Fruit fly (Drosophila melanogaster) whole organism, adult: ENCODE results near the gene CG42535.

Experiments used
- CG11617 ChIP-seq: fragments of 200-800 bp; sonication (Bioruptor generic); optimal IDR thresholded peaks from 2 replicates; lab custom pipeline; 2017; ENCODE audit warnings: mild to moderate bottlenecking, missing biosample characterization, missing genetic modification reagents, missing genetic modification characterization
- CG12768 ChIP-seq: fragments of 200-800 bp; sonication (Bioruptor generic); optimal IDR thresholded peaks from 2 replicates; lab custom pipeline; 2017; ENCODE audit warnings: missing biosample characterization, missing genetic modification characterization, mild to moderate bottlenecking, moderate library complexity, missing genetic modification reagents
- CG14711 ChIP-seq: fragments of 200-800 bp; sonication (Bioruptor generic); optimal IDR thresholded peaks from 2 replicates; lab custom pipeline; 2018; ENCODE audit warnings: missing biosample characterization, mild to moderate bottlenecking, missing genetic modification characterization, moderate library complexity
- CG1620 ChIP-seq: fragments of 200-800 bp; sonication (Bioruptor generic); optimal IDR thresholded peaks from 2 replicates; lab custom pipeline; 2016; ENCODE audit warnings: missing biosample characterization, missing genetic modification characterization
- CG33017 ChIP-seq: fragments of 200-800 bp; sonication (Bioruptor generic); optimal IDR thresholded peaks from 2 replicates; lab custom pipeline; 2018; ENCODE audit warnings: missing biosample characterization, mild to moderate bottlenecking, missing genetic modification characterization, moderate library complexity
- CG5204 ChIP-seq: fragments of 200-800 bp; sonication (Bioruptor generic); optimal IDR thresholded peaks from 2 replicates; lab custom pipeline; 2016; ENCODE audit warnings: missing biosample characterization, missing genetic modification characterization
- CG7045 ChIP-seq: fragments of 200-800 bp; sonication (Bioruptor generic); optimal IDR thresholded peaks from 2 replicates; lab custom pipeline; 2017; ENCODE audit warnings: missing biosample characterization, mild to moderate bottlenecking, missing genetic modification characterization
- CG7101 ChIP-seq: fragments of 200-800 bp; sonication (Bioruptor generic); optimal IDR thresholded peaks from 2 replicates; lab custom pipeline; 2018; ENCODE audit warnings: missing biosample characterization, mild to moderate bottlenecking, missing genetic modification characterization, moderate library complexity
- Clk ChIP-seq: fragments of 200-800 bp; sonication (Bioruptor generic); optimal IDR thresholded peaks from 2 replicates; lab custom pipeline; 2017; ENCODE audit warnings: missing biosample characterization, missing genetic modification characterization
- Crg-1 ChIP-seq: fragments of 200-800 bp; sonication (Bioruptor generic); optimal IDR thresholded peaks from 2 replicates; lab custom pipeline; 2016; ENCODE audit warnings: missing biosample characterization, missing genetic modification characterization
- Hr96 ChIP-seq: fragments of 200-800 bp; sonication (Bioruptor generic); optimal IDR thresholded peaks from 2 replicates; lab custom pipeline; 2016; ENCODE audit warnings: missing biosample characterization, missing genetic modification characterization
- Mnt ChIP-seq: fragments of 200-800 bp; sonication (Bioruptor generic); optimal IDR thresholded peaks from 2 replicates; lab custom pipeline; 2016; ENCODE audit warnings: missing biosample characterization, mild to moderate bottlenecking, missing genetic modification characterization
- bab1 ChIP-seq: fragments of 200-800 bp; sonication (Bioruptor generic); optimal IDR thresholded peaks from 3 replicates; lab custom pipeline; 2019; ENCODE audit warnings: missing biosample characterization, mild to moderate bottlenecking, missing genetic modification characterization, moderate library complexity
- cic ChIP-seq: fragments of 200-800 bp; sonication (Bioruptor generic); optimal IDR thresholded peaks from 2 replicates; lab custom pipeline; 2017; ENCODE audit warnings: missing biosample characterization, mild to moderate bottlenecking, missing genetic modification characterization, moderate library complexity
- cnc ChIP-seq, 2 experiments: fragments of >200 bp; optimal IDR thresholded peaks; 2 replicates each; lab custom pipeline; 2017
- kay ChIP-seq: fragments of 200-800 bp; sonication (Bioruptor generic); peaks from one replicate; lab custom pipeline; 2016; ENCODE audit warnings: missing biosample characterization, missing genetic modification characterization, borderline replicate concordance
- ovo ChIP-seq: fragments of 200-800 bp; sonication (Bioruptor generic); optimal IDR thresholded peaks from 2 replicates; lab custom pipeline; 2016; ENCODE audit warnings: missing biosample characterization, missing genetic modification characterization
- pad ChIP-seq: fragments of 200-800 bp; sonication (Bioruptor generic); optimal IDR thresholded peaks from 3 replicates; lab custom pipeline; 2017; ENCODE audit warnings: missing biosample characterization, missing genetic modification characterization, mild to moderate bottlenecking, moderate library complexity, missing genetic modification reagents
- tj ChIP-seq: fragments of 200-800 bp; sonication (Bioruptor generic); optimal IDR thresholded peaks from 3 replicates; lab custom pipeline; 2017; ENCODE audit warnings: missing biosample characterization, mild to moderate bottlenecking, missing genetic modification characterization, moderate library complexity
- toe ChIP-seq: fragments of 200-800 bp; sonication (Bioruptor generic); optimal IDR thresholded peaks from 2 replicates; lab custom pipeline; 2016; ENCODE audit warnings: missing biosample characterization, missing genetic modification characterization

Gene CG42535

DNA sequence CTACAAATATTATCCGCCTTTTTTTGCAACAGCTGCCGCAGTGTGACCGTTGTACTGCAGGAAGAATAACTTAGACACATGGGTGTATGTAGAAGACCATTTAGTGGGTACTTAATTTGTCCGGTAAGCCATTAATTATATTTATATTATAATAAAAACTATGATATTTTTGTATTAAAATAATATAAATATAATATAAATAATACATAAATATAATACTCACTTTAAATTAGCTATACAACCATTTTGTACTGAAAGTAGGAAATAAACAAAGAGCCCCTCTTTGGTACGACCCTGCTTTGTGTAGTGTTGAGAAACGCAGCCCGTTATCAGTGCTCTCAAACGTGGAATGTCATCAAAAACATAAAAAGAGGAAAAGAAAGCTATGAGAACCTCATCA is 7.1 kb upstream of the CG42535 start, which contains the start of gene Cnep1r2:
Gene Cnep1r2, plus strand, starts transcription at position 328 of the 400 bp plus-strand sequence.
- TF ChIP-seq CG12768 (GFP tag; lab: Kevin White, UChicago) (peak; percentile 95), CG7101 (tag; lab: Kevin White, UChicago) (peak; percentile 98), CG14711 (tag; lab: Kevin White, UChicago) (peak; percentile 93), ovo (GFP tag; lab: Kevin White, UChicago) (peak; percentile 96), pad (GFP tag; lab: Kevin White, UChicago) (peak; percentile 90), CG11617 (GFP tag; lab: Kevin White, UChicago) (peak; percentile 95), CG1620 (GFP tag; lab: Kevin White, UChicago) (peak; percentile 81), bab1 (GFP tag; lab: Kevin White, UChicago) (peak; percentile 91), Clk (GFP tag; lab: Kevin White, UChicago) (peak; percentile 84), Mnt (GFP tag; lab: Kevin White, UChicago) (peak; percentile 77), cnc (optimal IDR thresholded peaks at IDR 0.05; lab: Kevin White, UChicago) (no peak), CG5204 (GFP tag; lab: Kevin White, UChicago) (no peak), cic (GFP tag; lab: Kevin White, UChicago) (peak; percentile 81), Crg-1 (GFP tag; lab: Kevin White, UChicago) (peak; percentile 91), CG33017 (tag; lab: Kevin White, UChicago) (peak; percentile 97), tj (GFP tag; lab: Kevin White, UChicago) (peak; percentile 80), Hr96 (GFP tag; lab: Kevin White, UChicago) (no peak), CG7045 (GFP tag; lab: Kevin White, UChicago) (peak; percentile 97), kay (GFP tag; lab: Kevin White, UChicago) (peak; percentile 39), toe (GFP tag; lab: Kevin White, UChicago) (peak; percentile 89)

DNA sequence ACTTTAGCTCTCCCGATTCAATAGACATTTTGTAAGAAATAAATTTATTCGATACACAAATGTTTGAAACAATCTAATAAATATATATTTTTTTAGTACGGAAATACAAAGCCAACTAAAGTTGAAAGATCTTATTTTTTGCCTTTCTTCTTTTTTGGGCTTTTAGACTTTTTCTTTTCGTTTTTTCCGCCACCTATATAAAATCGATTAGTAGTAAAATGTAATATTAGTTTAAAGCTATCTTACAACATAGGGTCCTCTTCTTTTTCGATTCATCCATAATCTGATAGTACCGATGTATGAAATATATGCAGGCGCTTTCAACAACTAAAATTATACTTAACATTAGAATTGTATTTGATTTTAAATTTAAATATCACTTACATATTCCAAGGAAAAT is 766 bp downstream of the CG42535 start, which contains the start of gene CG42536:
Gene CG42536, minus strand, starts transcription at position 101 of the 400 bp plus-strand sequence.
- TF ChIP-seq CG11617 (GFP tag; lab: Kevin White, UChicago) (no peak), kay (GFP tag; lab: Kevin White, UChicago) (peak; percentile 16), Crg-1 (GFP tag; lab: Kevin White, UChicago) (no peak), cnc (optimal IDR thresholded peaks at IDR 0.05; lab: Kevin White, UChicago) (no peak), cic (GFP tag; lab: Kevin White, UChicago) (no peak), CG7045 (GFP tag; lab: Kevin White, UChicago) (no peak), Hr96 (GFP tag; lab: Kevin White, UChicago) (no peak), Mnt (GFP tag; lab: Kevin White, UChicago) (no peak), tj (GFP tag; lab: Kevin White, UChicago) (no peak)

DNA sequence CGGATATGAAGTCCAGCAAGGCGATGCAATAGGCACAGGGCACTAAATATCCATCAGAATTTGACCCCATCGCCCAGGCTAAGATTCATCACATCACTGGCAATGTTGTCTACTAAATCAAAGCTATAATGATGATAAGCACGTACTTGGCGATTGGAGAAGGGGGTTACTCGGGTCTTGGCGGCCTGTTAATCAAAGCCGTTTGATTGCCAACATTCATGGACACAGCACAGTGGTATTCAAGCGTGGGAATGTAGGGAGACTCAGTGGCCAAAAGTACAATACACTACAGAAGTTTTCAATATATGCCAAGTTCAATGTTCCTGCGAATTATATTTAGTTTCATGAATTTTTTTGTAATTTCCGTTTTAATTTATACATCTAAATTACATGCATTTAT is 2.4 kb downstream of the CG42535 start, which contains the start of gene CG14151:
Gene CG14151, minus strand, starts transcription at position 101 of the 400 bp plus-strand sequence.
- TF ChIP-seq CG14711 (tag; lab: Kevin White, UChicago) = no peak
- no peak for TF ChIP-seq CG5204 (GFP tag; lab: Kevin White, UChicago)
- TF ChIP-seq Clk (GFP tag; lab: Kevin White, UChicago) = no peak
- no peak for TF ChIP-seq Mnt (GFP tag; lab: Kevin White, UChicago)
- no peak for TF ChIP-seq Crg-1 (GFP tag; lab: Kevin White, UChicago)
- no peak for TF ChIP-seq cnc (optimal IDR thresholded peaks at IDR 0.05; lab: Kevin White, UChicago)
- TF ChIP-seq toe (GFP tag; lab: Kevin White, UChicago) = no peak
- TF ChIP-seq Hr96 (GFP tag; lab: Kevin White, UChicago) = no peak
- TF ChIP-seq CG7045 (GFP tag; lab: Kevin White, UChicago) = no peak
- no peak for TF ChIP-seq tj (GFP tag; lab: Kevin White, UChicago)

- TF ChIP-seq CG12768 (GFP tag; lab: Kevin White, UChicago) (no peak), CG1620 (GFP tag; lab: Kevin White, UChicago) (no peak), Hr96 (GFP tag; lab: Kevin White, UChicago) (no peak), CG33017 (tag; lab: Kevin White, UChicago) (no peak), cnc (optimal IDR thresholded peaks at IDR 0.05; lab: Kevin White, UChicago) (no peak), CG7101 (tag; lab: Kevin White, UChicago) (no peak), cic (GFP tag; lab: Kevin White, UChicago) (no peak), CG5204 (GFP tag; lab: Kevin White, UChicago) (no peak), Mnt (GFP tag; lab: Kevin White, UChicago) (no peak), CG11617 (GFP tag; lab: Kevin White, UChicago) (no peak), CG7045 (GFP tag; lab: Kevin White, UChicago) (no peak), bab1 (GFP tag; lab: Kevin White, UChicago) (no peak), kay (GFP tag; lab: Kevin White, UChicago) (no peak), Clk (GFP tag; lab: Kevin White, UChicago) (no peak), ovo (GFP tag; lab: Kevin White, UChicago) (no peak), toe (GFP tag; lab: Kevin White, UChicago) (no peak), Crg-1 (GFP tag; lab: Kevin White, UChicago) (no peak)
These were observed 4.5 kb downstream of the CG42535 start, which contains the start of gene CG34238 for dm6 chr3L:10626199-10626598. CG34238 (plus strand) TSS chr3L:10626499.

DNA sequence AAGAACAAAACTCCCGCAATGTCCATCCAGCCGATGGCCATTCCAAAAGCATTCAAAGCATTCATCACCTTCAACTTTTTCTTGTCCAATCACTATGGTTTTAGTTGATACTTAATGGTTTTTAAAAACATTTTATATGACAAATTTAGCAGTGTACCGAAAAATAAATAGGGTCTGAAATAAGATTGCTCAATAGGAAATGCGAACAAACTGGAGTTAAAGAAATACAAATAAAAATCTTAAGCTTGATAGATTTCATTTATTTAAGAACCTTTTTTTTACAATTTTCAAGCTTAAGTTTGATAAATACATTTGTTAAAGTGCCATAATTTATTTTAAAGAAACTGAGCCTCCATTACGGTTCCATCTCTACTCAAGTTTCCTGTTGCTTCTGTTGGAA is 5.2 kb downstream of the CG42535 start, which contains the start of gene CG43127:
Gene CG43127, minus strand, starts transcription at position 101 of the 400 bp plus-strand sequence.
- no peak for TF ChIP-seq CG5204 (GFP tag; lab: Kevin White, UChicago)
- no peak for TF ChIP-seq CG7101 (tag; lab: Kevin White, UChicago)
- TF ChIP-seq CG1620 (GFP tag; lab: Kevin White, UChicago) = no peak
- no peak for TF ChIP-seq Mnt (GFP tag; lab: Kevin White, UChicago)
- no peak for TF ChIP-seq tj (GFP tag; lab: Kevin White, UChicago)
- no peak for TF ChIP-seq CG12768 (GFP tag; lab: Kevin White, UChicago)
- no peak for TF ChIP-seq CG14711 (tag; lab: Kevin White, UChicago)
- no peak for TF ChIP-seq toe (GFP tag; lab: Kevin White, UChicago)
- no peak for TF ChIP-seq ovo (GFP tag; lab: Kevin White, UChicago)
- TF ChIP-seq cic (GFP tag; lab: Kevin White, UChicago) = no peak
- TF ChIP-seq Hr96 (GFP tag; lab: Kevin White, UChicago) = no peak
- no peak for TF ChIP-seq CG33017 (tag; lab: Kevin White, UChicago)
- TF ChIP-seq Crg-1 (GFP tag; lab: Kevin White, UChicago) = no peak
- no peak for TF ChIP-seq pad (GFP tag; lab: Kevin White, UChicago)
- no peak for TF ChIP-seq CG11617 (GFP tag; lab: Kevin White, UChicago)
- no peak for TF ChIP-seq Clk (GFP tag; lab: Kevin White, UChicago)
- TF ChIP-seq bab1 (GFP tag; lab: Kevin White, UChicago) = no peak
- no peak for TF ChIP-seq cnc (optimal IDR thresholded peaks at IDR 0.05; lab: Kevin White, UChicago)
